Fruit fly (Drosophila melanogaster) whole organism, embryonic: Measurements from ENCODE around the gene CG14913.

Experiments used
- Ada2b ChIP-seq: fragments of 200-800 bp; sonication (Bioruptor generic); IDR thresholded peaks from 2 replicates; pipeline ENCODE4 v1.3.6; 2022; ENCODE audit warnings: missing biosample characterization, missing genetic modification characterization
- CG10147 ChIP-seq: fragments of 200-800 bp; sonication (Bioruptor generic); optimal IDR thresholded peaks from 2 replicates; lab custom pipeline; 2019; ENCODE audit warnings: missing biosample characterization, mild to moderate bottlenecking, missing genetic modification characterization, moderate library complexity
- CG1529 ChIP-seq: fragments of 200-800 bp; sonication (Bioruptor generic); optimal IDR thresholded peaks from 3 replicates; lab custom pipeline; 2018; ENCODE audit warnings: missing biosample characterization, missing genetic modification characterization
- CG15601 ChIP-seq: fragments of 200-800 bp; sonication (Bioruptor generic); optimal IDR thresholded peaks from 3 replicates; lab custom pipeline; 2019; ENCODE audit warnings: missing biosample characterization, mild to moderate bottlenecking, missing genetic modification characterization, moderate library complexity
- CG16779 ChIP-seq: fragments of 200-800 bp; sonication (Bioruptor generic); IDR thresholded peaks from 2 replicates; pipeline ENCODE4 v1.3.6; 2022; ENCODE audit warnings: missing biosample characterization, missing genetic modification characterization
- CG1792 ChIP-seq: fragments of 200-800 bp; sonication (Bioruptor generic); optimal IDR thresholded peaks from 2 replicates; lab custom pipeline; 2016; ENCODE audit warnings: missing biosample characterization, missing genetic modification characterization
- CG18011 ChIP-seq: fragments of 200-800 bp; sonication (Bioruptor generic); optimal IDR thresholded peaks from 2 replicates; lab custom pipeline; 2017; ENCODE audit warnings: missing biosample characterization, missing genetic modification characterization, mild to moderate bottlenecking, moderate library complexity, missing genotype
- CG18764 ChIP-seq: fragments of 200-800 bp; sonication (Bioruptor generic); optimal IDR thresholded peaks from 3 replicates; lab custom pipeline; 2016; ENCODE audit warnings: missing biosample characterization, missing genetic modification characterization
- CG2202 ChIP-seq: fragments of 200-800 bp; sonication (Bioruptor generic); optimal IDR thresholded peaks from 2 replicates; lab custom pipeline; 2018; ENCODE audit warnings: missing biosample characterization, mild to moderate bottlenecking, missing genetic modification characterization
- CG31365 ChIP-seq: fragments of 200-800 bp; sonication (Bioruptor generic); optimal IDR thresholded peaks from 2 replicates; lab custom pipeline; 2018; ENCODE audit warnings: missing biosample characterization, mild to moderate bottlenecking, missing genetic modification characterization
- CG3281 ChIP-seq: fragments of 200-800 bp; sonication (Bioruptor generic); optimal IDR thresholded peaks from 3 replicates; lab custom pipeline; 2017; ENCODE audit warnings: missing biosample characterization, mild to moderate bottlenecking, missing genetic modification characterization
- CG3407 ChIP-seq: fragments of 200-800 bp; sonication (Bioruptor generic); optimal IDR thresholded peaks from 2 replicates; lab custom pipeline; 2018; ENCODE audit warnings: missing biosample characterization, mild to moderate bottlenecking, missing genetic modification characterization
- CG3838 ChIP-seq: fragments of 200-800 bp; sonication (Bioruptor generic); optimal IDR thresholded peaks from 3 replicates; lab custom pipeline; 2016; ENCODE audit warnings: missing biosample characterization, missing genetic modification characterization
- CG7839 ChIP-seq: fragments of 200-800 bp; sonication (Bioruptor generic); optimal IDR thresholded peaks from 3 replicates; lab custom pipeline; 2018; ENCODE audit warnings: missing biosample characterization, mild to moderate bottlenecking, missing genetic modification characterization, moderate library complexity
- CG9797 ChIP-seq: fragments of 200-800 bp; sonication (Bioruptor generic); optimal IDR thresholded peaks from 3 replicates; lab custom pipeline; 2018; ENCODE audit warnings: missing biosample characterization, mild to moderate bottlenecking, missing genetic modification characterization
- CrebB ChIP-seq: fragments of 200-800 bp; sonication (Bioruptor generic); optimal IDR thresholded peaks from 3 replicates; lab custom pipeline; 2018; ENCODE audit warnings: missing biosample characterization, mild to moderate bottlenecking, missing genetic modification characterization
- D19B ChIP-seq: fragments of 200-800 bp; sonication (Bioruptor generic); optimal IDR thresholded peaks from 2 replicates; lab custom pipeline; 2017; ENCODE audit warnings: missing biosample characterization, mild to moderate bottlenecking, missing genetic modification characterization
- Dip2 ChIP-seq: fragments of 200-800 bp; sonication (Bioruptor generic); IDR thresholded peaks from 2 replicates; pipeline ENCODE4 v1.3.6; 2022; ENCODE audit warnings: missing biosample characterization, missing genetic modification characterization
- Ets65A ChIP-seq: fragments of 200-800 bp; sonication (Bioruptor generic); peaks from one replicate; lab custom pipeline; 2016; ENCODE audit warnings: missing biosample characterization, missing genetic modification characterization
- GATAe ChIP-seq: fragments of 200-800 bp; sonication (Bioruptor generic); conservative IDR thresholded peaks from 2 replicates; pipeline ENCODE4 v1.3.6; 2022; ENCODE audit warnings: missing biosample characterization, missing genetic modification characterization
- HLHmδ ChIP-seq: fragments of 200-800 bp; sonication (Bioruptor generic); optimal IDR thresholded peaks from 2 replicates; lab custom pipeline; 2018; ENCODE audit warnings: missing biosample characterization, mild to moderate bottlenecking, missing genetic modification characterization, moderate library complexity
- Med ChIP-seq: fragments of 200-800 bp; sonication (Bioruptor generic); peaks from one replicate; lab custom pipeline; 2016; ENCODE audit warnings: missing biosample characterization, missing genetic modification characterization, mild to moderate bottlenecking, inconsistent platforms, moderate library complexity
- Oaz ChIP-seq: fragments of 200-800 bp; sonication (Bioruptor generic); IDR thresholded peaks from 2 replicates; pipeline ENCODE4 v1.3.6; 2022; ENCODE audit warnings: missing biosample characterization, missing genetic modification characterization
- Scr ChIP-seq: fragments of 200-800 bp; sonication (Bioruptor generic); IDR thresholded peaks from 2 replicates; pipeline ENCODE4 v1.3.6; 2022; ENCODE audit warnings: missing biosample characterization, missing genetic modification characterization; ENCODE audit not compliant: partially characterized antibody
- br ChIP-seq: fragments of >200 bp; optimal IDR thresholded peaks from 2 replicates; lab custom pipeline; 2017
- croc ChIP-seq: fragments of 200-800 bp; sonication (Bioruptor generic); conservative IDR thresholded peaks from 3 replicates; pipeline ENCODE4 v1.3.6; 2022; ENCODE audit warnings: missing biosample characterization, missing genetic modification characterization
- disco-r ChIP-seq: fragments of 200-800 bp; sonication (Bioruptor generic); optimal IDR thresholded peaks from 2 replicates; lab custom pipeline; 2016; ENCODE audit warnings: missing biosample characterization, missing genetic modification characterization
- eyg ChIP-seq: fragments of 200-800 bp; sonication (Bioruptor generic); optimal IDR thresholded peaks from 3 replicates; lab custom pipeline; 2016; ENCODE audit warnings: missing biosample characterization, missing genetic modification characterization
- fd64A ChIP-seq: fragments of 200-800 bp; sonication (Bioruptor generic); optimal IDR thresholded peaks from 3 replicates; lab custom pipeline; 2018; ENCODE audit warnings: missing biosample characterization, mild to moderate bottlenecking, missing genetic modification characterization
- ftz-f1 ChIP-seq: fragments of 200-800 bp; sonication (Bioruptor generic); optimal IDR thresholded peaks from 2 replicates; lab custom pipeline; 2016; ENCODE audit warnings: missing biosample characterization, missing genetic modification characterization
- insv ChIP-seq, 2 experiments: fragments of 200-800 bp; sonication (Bioruptor generic); optimal IDR thresholded peaks; 3 replicates each; lab custom pipeline; 2016 to 2018; ENCODE audit warnings: missing biosample characterization in 2 of 2, missing genetic modification characterization in 2 of 2
- kay ChIP-seq: fragments of 200-800 bp; sonication (Bioruptor generic); optimal IDR thresholded peaks from 2 replicates; lab custom pipeline; 2016; ENCODE audit warnings: missing biosample characterization, missing genetic modification characterization
- prd ChIP-seq, 3 experiments: fragments of >200 bp in 2 of 3; fragments of 200-800 bp in 1 of 3; sonication (Bioruptor generic) in 1 of 3; optimal IDR thresholded peaks in 2 of 3; IDR thresholded peaks in 1 of 3; 2 replicates in 2 of 3; 3 replicates in 1 of 3; pipeline versions ENCODE4 v1.3.6 to Lab custom; 2017 to 2022; ENCODE audit warnings: missing biosample characterization in 1 of 3, missing genetic modification characterization in 1 of 3
- sc ChIP-seq, 3 experiments: fragments of >200 bp in 2 of 3; fragments of 200-800 bp in 1 of 3; sonication (Bioruptor generic) in 1 of 3; optimal IDR thresholded peaks; 2 replicates in 2 of 3; 3 replicates in 1 of 3; lab custom pipeline; 2017; ENCODE audit warnings: mild to moderate bottlenecking in 1 of 3, missing biosample characterization in 1 of 3, missing genetic modification characterization in 1 of 3, missing genetic modification reagents in 1 of 3
- schlank ChIP-seq: fragments of 200-800 bp; sonication (Bioruptor generic); optimal IDR thresholded peaks from 2 replicates; lab custom pipeline; 2018; ENCODE audit warnings: missing biosample characterization, mild to moderate bottlenecking, missing genetic modification characterization
- sens ChIP-seq: fragments of 200-800 bp; sonication (Bioruptor generic); peaks from one replicate; lab custom pipeline; 2016; ENCODE audit warnings: missing biosample characterization, missing genetic modification characterization
- shn ChIP-seq: fragments of 200-800 bp; sonication (Bioruptor generic); optimal IDR thresholded peaks from 3 replicates; lab custom pipeline; 2016; ENCODE audit warnings: missing biosample characterization, missing genetic modification characterization
- tup ChIP-seq: fragments of 200-800 bp; sonication (Bioruptor generic); optimal IDR thresholded peaks from 2 replicates; lab custom pipeline; 2016; ENCODE audit warnings: missing biosample characterization, mild to moderate bottlenecking, missing genetic modification characterization, moderate library complexity
- wor ChIP-seq: fragments of 200-800 bp; sonication (Bioruptor generic); IDR thresholded peaks from 2 replicates; pipeline ENCODE4 v1.3.6; 2022; ENCODE audit warnings: missing biosample characterization, missing genetic modification characterization

CG14913 gene

dm6 chr2L:11015320-11015719, 1.5 kb upstream of the CG14913 start, which contains the start of gene Acp32CD:
Gene Acp32CD (plus strand): TSS chr2L:11015620.
- peak; percentile 34 for TF ChIP-seq sens (GFP tag; lab: Kevin White, UChicago)
- no peak for TF ChIP-seq wor (GFP tag; lab: Robert Waterston, UW)
- no peak for TF ChIP-seq eyg (GFP tag; lab: Kevin White, UChicago)
- TF ChIP-seq CG15601 (tag; lab: Kevin White, UChicago), result no peak
- TF ChIP-seq sc (optimal IDR thresholded peaks at IDR 0.05; lab: Kevin White, UChicago), result no peak
- no peak for TF ChIP-seq sc (GFP tag; optimal IDR thresholded peaks at IDR 0.05; lab: Kevin White, UChicago)
- no peak for TF ChIP-seq CG7839
- no peak for TF ChIP-seq CG18011 (GFP tag; lab: Kevin White, UChicago)
- no peak for TF ChIP-seq kay (GFP tag; lab: Kevin White, UChicago)
- TF ChIP-seq Dip2, result no peak
- TF ChIP-seq croc (GFP tag; lab: Robert Waterston, UW), result no peak
- no peak for TF ChIP-seq tup (GFP tag; lab: Kevin White, UChicago)
- TF ChIP-seq Ets65A (GFP tag; lab: Kevin White, UChicago), result peak; percentile 35

- TF ChIP-seq D19B (GFP tag; lab: Kevin White, UChicago) (peak; percentile 61), Ets65A (GFP tag; lab: Kevin White, UChicago) (peak; percentile 11), CG2202 (tag; lab: Kevin White, UChicago) (no peak), CG3407 (GFP tag; lab: Kevin White, UChicago) (no peak)
These were observed 4.8 kb downstream of the CG14913 start for dm6 chr2L:11021606-11022005.

dm6 chr2L:11022804-11023203, 6.0 kb downstream of the CG14913 start:
- TF ChIP-seq fd64A (GFP tag; lab: Kevin White, UChicago) (no peak), prd (optimal IDR thresholded peaks at IDR 0.05; lab: Kevin White, UChicago) (no peak), prd (GFP tag; IDR thresholded peaks at IDR 0.05; lab: Robert Waterston, UW) (peak; percentile 21; the same call in 1 of the 3 replicates), sens (GFP tag; lab: Kevin White, UChicago) (peak; percentile 60), insv (GFP tag; optimal IDR thresholded peaks at IDR 0.05; lab: Kevin White, UChicago) (no peak), Med (GFP tag; lab: Kevin White, UChicago) (peak; percentile 39), schlank (tag; lab: Kevin White, UChicago) (no peak)
- TF ChIP-seq, all 482 proteins: peak for 3

dm6 chr2L:11023875-11024274, 7.1 kb downstream of the CG14913 start:
- TF ChIP-seq CG9797 (GFP tag; lab: Kevin White, UChicago), result no peak
- TF ChIP-seq CG3281 (GFP tag; lab: Kevin White, UChicago), result no peak
- no peak for TF ChIP-seq CG3838 (GFP tag; lab: Kevin White, UChicago)
- TF ChIP-seq ftz-f1, result no peak
- TF ChIP-seq Scr, result no peak
- TF ChIP-seq Oaz (GFP tag; lab: Robert Waterston, UW), result no peak
- TF ChIP-seq CrebB (tag; lab: Kevin White, UChicago), result no peak
- TF ChIP-seq CG16779, result no peak
- TF ChIP-seq CG31365 (tag; lab: Kevin White, UChicago), result no peak
- TF ChIP-seq HLHmδ, result no peak
- no peak for TF ChIP-seq Ada2b (GFP tag; lab: Robert Waterston, UW)
- no peak for TF ChIP-seq GATAe (GFP tag; lab: Robert Waterston, UW)
- no peak for TF ChIP-seq CG18764 (GFP tag; lab: Kevin White, UChicago)
- TF ChIP-seq disco-r (GFP tag; lab: Kevin White, UChicago), result no peak
- TF ChIP-seq shn (GFP tag; lab: Kevin White, UChicago), result no peak
- no peak for TF ChIP-seq CG1792
- TF ChIP-seq CG10147 (GFP tag; lab: Kevin White, UChicago), result no peak
- TF ChIP-seq CG1529, result no peak
- TF ChIP-seq br (lab: Kevin White, UChicago), result no peak
- TF ChIP-seq, all 482 proteins: peak for 0
